Worm (Caenorhabditis elegans): Measurements from ENCODE around the gene str-135.

DNA sequence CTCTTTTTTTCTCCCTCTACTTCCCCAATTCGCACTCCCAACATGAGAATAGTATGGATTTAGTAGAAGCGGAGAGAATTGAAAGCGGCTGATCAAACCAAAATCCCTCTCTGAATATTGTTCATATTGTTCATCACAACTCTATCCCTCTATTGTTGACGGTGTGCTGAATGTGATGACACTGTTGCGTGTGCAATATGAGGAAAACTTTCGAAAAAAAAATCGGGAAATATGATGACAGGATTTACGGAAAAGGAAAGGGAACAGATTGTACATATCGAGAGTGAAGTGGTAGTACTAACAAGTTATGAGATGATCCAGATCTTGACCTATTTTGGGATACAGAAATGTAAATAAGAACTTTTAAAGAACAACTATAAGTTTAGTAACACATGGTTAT is 15.2 kb upstream of the str-135 start, which contains the start of gene smex-1:
- TF ChIP-seq mdl-1 (tag; optimal IDR thresholded peaks at IDR 0.05) (no peak), nhr-85 (tag) (no peak), ama-1 (optimal IDR thresholded peaks at IDR 0.05) (no peak)

Data from whole organism, L1 larva.